Worm (Caenorhabditis elegans): ENCODE data around the gene clec-229.

ce11 chrV:15293865-15294264 lies 47.4 kb downstream of the clec-229 start, which contains the start of gene str-96:
- TF ChIP-seq cog-1 (tag; optimal IDR thresholded peaks at IDR 0.05): no peak
- no peak for TF ChIP-seq klf-2 (GFP tag; conservative IDR thresholded peaks at IDR 0.05)
- TF ChIP-seq ztf-23 (GFP tag; IDR thresholded peaks at IDR 0.05): no peak
- TF ChIP-seq flt-1 (GFP tag; IDR thresholded peaks at IDR 0.05): no peak
- TF ChIP-seq T22C8.4 (GFP tag; IDR thresholded peaks at IDR 0.05): no peak
